Worm (Caenorhabditis elegans): Measurements from ENCODE around the gene ttr-13.

- TF ChIP-seq elt-3 (tag; optimal IDR thresholded peaks at IDR 0.05) (no peak), nhr-237 (tag; optimal IDR thresholded peaks at IDR 0.05) (no peak), aly-2 (tag; optimal IDR thresholded peaks at IDR 0.05) (no peak), F13H6.1 (tag; optimal IDR thresholded peaks at IDR 0.05) (no peak)
Measured at ce11 chrV:20600704-20601103, 36.1 kb downstream of the ttr-13 start.
